Fruit fly (Drosophila melanogaster) whole organism, pupa: ENCODE results near the gene Phlpp.

Experiments
- CG10348 ChIP-seq: fragments of 200-800 bp; sonication (Bioruptor generic); IDR thresholded peaks from 2 replicates; pipeline ENCODE4 v1.3.6; 2022; ENCODE audit warnings: missing biosample characterization, missing genetic modification characterization
- CG12605 ChIP-seq: fragments of 200-800 bp; sonication (Bioruptor generic); IDR thresholded peaks from 2 replicates; pipeline ENCODE4 v1.3.6; 2022; ENCODE audit warnings: missing biosample characterization, missing genetic modification characterization
- CG13204 ChIP-seq: fragments of 200-800 bp; sonication (Bioruptor generic); optimal IDR thresholded peaks from 2 replicates; lab custom pipeline; 2018; ENCODE audit warnings: missing biosample characterization, mild to moderate bottlenecking, missing genetic modification characterization, moderate library complexity
- CG15710 ChIP-seq: fragments of 200-800 bp; sonication (Bioruptor generic); optimal IDR thresholded peaks from 2 replicates; lab custom pipeline; 2018; ENCODE audit warnings: missing biosample characterization, mild to moderate bottlenecking, missing genetic modification characterization, moderate library complexity
- CG17806 ChIP-seq: fragments of 200-800 bp; sonication (Bioruptor generic); optimal IDR thresholded peaks from 2 replicates; lab custom pipeline; 2018; ENCODE audit warnings: missing biosample characterization, mild to moderate bottlenecking, missing genetic modification characterization, moderate library complexity
- CG32121 ChIP-seq: fragments of 200-800 bp; sonication (Bioruptor generic); IDR thresholded peaks from 2 replicates; pipeline ENCODE4 v1.3.6; 2022; ENCODE audit warnings: missing biosample characterization, missing genetic modification characterization
- CG34367 ChIP-seq: fragments of 200-800 bp; sonication (Bioruptor generic); optimal IDR thresholded peaks from 2 replicates; lab custom pipeline; 2018; ENCODE audit warnings: missing biosample characterization, mild to moderate bottlenecking, missing genetic modification characterization
- CG4496 ChIP-seq: fragments of 200-800 bp; sonication (Bioruptor generic); IDR thresholded peaks from 3 replicates; pipeline ENCODE4 v1.3.6; 2022; ENCODE audit warnings: missing biosample characterization, missing genetic modification characterization
- CG8159 ChIP-seq: fragments of 200-800 bp; sonication (Bioruptor generic); optimal IDR thresholded peaks from 3 replicates; lab custom pipeline; 2018; ENCODE audit warnings: missing biosample characterization, mild to moderate bottlenecking, missing genetic modification characterization, moderate library complexity
- D1 ChIP-seq: fragments of 200-800 bp; sonication (Bioruptor generic); optimal IDR thresholded peaks from 2 replicates; lab custom pipeline; 2018; ENCODE audit warnings: missing biosample characterization, mild to moderate bottlenecking, missing genetic modification characterization, moderate library complexity
- EcR ChIP-seq: fragments of 200-800 bp; sonication (Bioruptor generic); optimal IDR thresholded peaks from 3 replicates; lab custom pipeline; 2019; ENCODE audit warnings: missing biosample characterization, missing genetic modification characterization, mild to moderate bottlenecking, moderate library complexity, missing genetic modification reagents
- Ets98B ChIP-seq: fragments of 200-800 bp; sonication (Bioruptor generic); IDR thresholded peaks from 2 replicates; pipeline ENCODE4 v1.3.6; 2022; ENCODE audit warnings: missing biosample characterization, missing genetic modification characterization
- Pif1B ChIP-seq: fragments of 200-800 bp; sonication (Bioruptor generic); optimal IDR thresholded peaks from 3 replicates; lab custom pipeline; 2016; ENCODE audit warnings: missing biosample characterization, missing genetic modification characterization
- Snoo ChIP-seq: fragments of 200-800 bp; sonication (Bioruptor generic); optimal IDR thresholded peaks from 3 replicates; lab custom pipeline; 2017; ENCODE audit warnings: missing biosample characterization, mild to moderate bottlenecking, missing genetic modification characterization, inconsistent platforms
- fd96Ca ChIP-seq: fragments of 200-800 bp; sonication (Bioruptor generic); IDR thresholded peaks from 3 replicates; pipeline ENCODE4 v1.3.6; 2022; ENCODE audit warnings: missing biosample characterization, missing genetic modification characterization
- gl ChIP-seq: fragments of 200-800 bp; sonication (Bioruptor generic); optimal IDR thresholded peaks from 2 replicates; lab custom pipeline; 2018; ENCODE audit warnings: missing biosample characterization, mild to moderate bottlenecking, missing genetic modification characterization
- rn ChIP-seq: fragments of 200-800 bp; sonication (Bioruptor generic); IDR thresholded peaks from 2 replicates; pipeline ENCODE4 v1.3.6; 2022; ENCODE audit warnings: missing biosample characterization, missing genetic modification characterization

Gene Phlpp

dm6 chr2L:19111137-19111536 is 52.2 kb downstream of the Phlpp start:
- TF ChIP-seq Ets98B = no peak
- TF ChIP-seq EcR (GFP tag; lab: Kevin White, UChicago) = no peak
- no peak for TF ChIP-seq gl (tag; lab: Kevin White, UChicago)
- TF ChIP-seq CG15710 = no peak
- TF ChIP-seq Pif1B = no peak
- no peak for TF ChIP-seq CG8159 (tag; lab: Kevin White, UChicago)
- no peak for TF ChIP-seq CG13204
- TF ChIP-seq CG10348 (GFP tag; lab: Robert Waterston, UW) = no peak
- no peak for TF ChIP-seq CG34367 (tag; lab: Kevin White, UChicago)
- TF ChIP-seq, all 21 proteins: peak for 0

- TF ChIP-seq fd96Ca (GFP tag; lab: Robert Waterston, UW) (no peak), CG8159 (tag; lab: Kevin White, UChicago) (no peak), CG17806 (tag; lab: Kevin White, UChicago) (no peak), CG34367 (tag; lab: Kevin White, UChicago) (peak; percentile 10), Pif1B (no peak), Ets98B (peak; percentile 38), CG4496 (no peak)
Measured at dm6 chr2L:19111729-19112128, 52.8 kb downstream of the Phlpp start.

- no peak for TF ChIP-seq rn
- TF ChIP-seq Ets98B = no peak
- no peak for TF ChIP-seq CG8159 (tag; lab: Kevin White, UChicago)
- no peak for TF ChIP-seq gl (tag; lab: Kevin White, UChicago)
- no peak for TF ChIP-seq CG32121 (GFP tag; lab: Robert Waterston, UW)
- no peak for TF ChIP-seq Snoo
- no peak for TF ChIP-seq D1 (tag; lab: Kevin White, UChicago)
- TF ChIP-seq Pif1B = no peak
- no peak for TF ChIP-seq EcR (GFP tag; lab: Kevin White, UChicago)
- TF ChIP-seq CG4496 = no peak
- no peak for TF ChIP-seq CG13204
- TF ChIP-seq CG10348 (GFP tag; lab: Robert Waterston, UW) = no peak
- TF ChIP-seq CG17806 (tag; lab: Kevin White, UChicago) = no peak
- TF ChIP-seq CG12605 (GFP tag; lab: Robert Waterston, UW) = no peak
- TF ChIP-seq, all 21 proteins: peak for 0
Measured at dm6 chr2L:19112200-19112599, 53.3 kb downstream of the Phlpp start.
